Fruit fly (Drosophila melanogaster): ENCODE measurements around the gene CG9119.

CG9119 gene

DNA sequence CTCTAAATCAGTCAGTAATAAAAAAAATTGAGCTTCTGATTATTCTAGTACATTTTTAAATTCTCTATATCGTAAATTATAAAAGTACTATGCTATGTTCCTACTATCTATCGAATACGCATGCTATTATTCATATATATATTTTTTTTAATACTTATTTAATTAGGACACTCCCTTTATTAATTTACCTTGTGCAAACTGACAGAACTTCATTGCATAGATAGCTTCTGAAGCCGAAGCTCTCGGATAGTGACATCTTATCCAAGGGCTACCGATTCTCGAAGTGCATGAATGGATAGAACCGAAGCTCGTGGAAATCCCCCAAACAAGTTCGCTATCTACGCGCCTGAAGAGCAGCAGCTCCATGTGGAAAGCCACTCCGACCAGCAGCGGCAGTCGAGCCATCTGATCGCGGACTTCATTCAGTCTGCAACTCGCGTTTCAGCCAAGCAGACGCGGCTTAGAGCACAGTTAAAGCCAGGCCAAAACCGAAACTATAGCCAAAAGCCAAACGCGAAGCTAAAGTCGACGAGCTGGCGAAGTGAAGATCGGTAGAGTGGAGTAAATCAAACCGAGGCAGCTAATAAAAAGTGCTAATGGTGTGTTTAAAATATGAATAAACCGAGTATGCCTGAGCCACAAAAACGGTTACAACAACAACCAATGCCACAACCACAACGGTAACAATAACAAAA is 4.1 kb downstream of the CG9119 start, which contains the start of gene mwh (continued):
- TF ChIP-seq CG18262 (tag; optimal IDR thresholded peaks at IDR 0.05), result no peak
- no peak for TF ChIP-seq chm (GFP tag; IDR thresholded peaks at IDR 0.05)
- no peak for TF ChIP-seq CG13624 (GFP tag; optimal IDR thresholded peaks at IDR 0.05)
- peak; percentile 10 for TF ChIP-seq oc (tag; optimal IDR thresholded peaks at IDR 0.05)
- TF ChIP-seq CG5180 (GFP tag; optimal IDR thresholded peaks at IDR 0.05), result peak; percentile 66
- no peak for TF ChIP-seq CG10274 (GFP tag; optimal IDR thresholded peaks at IDR 0.05)
- TF ChIP-seq dmrt99B (tag; optimal IDR thresholded peaks at IDR 0.05), result no peak
- TF ChIP-seq stc (GFP tag; IDR thresholded peaks at IDR 0.05), result no peak
- TF ChIP-seq Side (GFP tag; optimal IDR thresholded peaks at IDR 0.05), result no peak
- no peak for TF ChIP-seq dm (GFP tag; optimal IDR thresholded peaks at IDR 0.05)
- no peak for TF ChIP-seq CG4707 (GFP tag; optimal IDR thresholded peaks at IDR 0.05)
- peak; percentile 35 for TF ChIP-seq Med (GFP tag)
- no peak for TF ChIP-seq vnd (GFP tag; IDR thresholded peaks at IDR 0.05; ENCODE audit: partially characterized antibody)
- TF ChIP-seq lov (optimal IDR thresholded peaks at IDR 0.05), result no peak
- TF ChIP-seq lov (GFP tag; IDR thresholded peaks at IDR 0.05), result 0 out of 3 replicates have a peak, but pooled peaks have one; percentile 41
- no peak for TF ChIP-seq Lim3 (GFP tag; IDR thresholded peaks at IDR 0.05)
- no peak for TF ChIP-seq crc (GFP tag; optimal IDR thresholded peaks at IDR 0.05)
- no peak for TF ChIP-seq CG1603 (tag; optimal IDR thresholded peaks at IDR 0.05)
- TF ChIP-seq trem (tag; optimal IDR thresholded peaks at IDR 0.05), result no peak
- no peak for TF ChIP-seq Atf3 (GFP tag; optimal IDR thresholded peaks at IDR 0.05)
- TF ChIP-seq CG2129 (GFP tag; IDR thresholded peaks at IDR 0.05; ENCODE audit: partially characterized antibody), result no peak
- no peak for TF ChIP-seq YL-1 (GFP tag; optimal IDR thresholded peaks at IDR 0.05)
- peak; percentile 16 for TF ChIP-seq sens (GFP tag)
- no peak for TF ChIP-seq CG3065 (GFP tag; optimal IDR thresholded peaks at IDR 0.05)
- no peak for TF ChIP-seq HLH4C (GFP tag; IDR thresholded peaks at IDR 0.05; ENCODE audit: partially characterized antibody)
- TF ChIP-seq Meics (GFP tag; optimal IDR thresholded peaks at IDR 0.05), result no peak
- no peak for TF ChIP-seq gfzf (GFP tag; optimal IDR thresholded peaks at IDR 0.05)
- TF ChIP-seq vvl (GFP tag; IDR thresholded peaks at IDR 0.05), result 0 out of 2 replicates have a peak, but pooled peaks have one; percentile 32
- peak; percentile 13 for TF ChIP-seq CG12769 (tag; optimal IDR thresholded peaks at IDR 0.05)
- no peak for TF ChIP-seq phol (tag; optimal IDR thresholded peaks at IDR 0.05)
- TF ChIP-seq mirr (GFP tag; optimal IDR thresholded peaks at IDR 0.05), result no peak
- TF ChIP-seq CG34376 (GFP tag; optimal IDR thresholded peaks at IDR 0.05), result no peak
- TF ChIP-seq CG9437 (GFP tag; optimal IDR thresholded peaks at IDR 0.05), result no peak
- no peak for TF ChIP-seq CG14050 (GFP tag; IDR thresholded peaks at IDR 0.05)
- TF ChIP-seq Drgx (GFP tag; IDR thresholded peaks at IDR 0.05), result no peak
- 0 out of 4 replicates have a peak, but pooled peaks have one; percentile 34 for TF ChIP-seq chinmo (GFP tag; IDR thresholded peaks at IDR 0.05; ENCODE audit: partially characterized antibody)
- no peak for TF ChIP-seq luna (GFP tag; optimal IDR thresholded peaks at IDR 0.05)
- no peak for TF ChIP-seq bbx (GFP tag; IDR thresholded peaks at IDR 0.05; ENCODE audit: partially characterized antibody)
- TF ChIP-seq Stat92E (GFP tag; optimal IDR thresholded peaks at IDR 0.05), result no peak

DNA sequence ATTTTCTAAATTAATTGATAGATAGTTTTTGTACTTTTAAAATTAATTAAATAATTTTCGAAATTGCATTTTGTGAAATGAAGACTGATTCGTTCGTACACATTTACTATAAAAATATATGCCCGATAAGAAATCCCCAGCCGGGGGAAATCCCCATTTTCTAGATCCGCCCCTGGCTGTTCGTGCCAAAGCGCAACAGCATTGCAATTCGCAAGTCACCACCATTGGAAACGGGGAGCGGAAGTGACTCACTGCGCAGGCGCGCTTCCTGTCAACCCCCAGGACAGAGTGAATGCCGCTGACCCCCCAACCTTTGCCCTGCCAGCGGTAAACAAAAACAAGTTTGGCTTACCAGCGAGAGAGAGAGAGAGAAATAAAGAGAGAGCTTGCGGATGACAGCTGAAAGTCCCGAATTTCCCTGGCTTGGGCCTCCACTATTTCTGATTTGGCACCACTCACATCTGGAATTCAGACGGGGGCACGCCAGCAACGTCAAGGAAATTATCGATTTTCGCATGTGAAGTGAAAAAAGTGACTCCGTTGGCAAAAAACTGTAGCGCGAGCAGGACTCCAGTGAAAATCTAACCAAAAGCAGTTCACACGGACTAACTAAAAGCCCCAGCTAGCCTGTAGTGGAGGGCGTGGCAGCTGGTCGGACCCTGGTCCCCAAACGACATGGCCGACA is 8.6 kb downstream of the CG9119 start, which contains the start of gene Aplip1:
Gene Aplip1 (plus strand): TSS at position 450 of the 685 bp plus-strand sequence.
- TF ChIP-seq Xrp1 (GFP tag; IDR thresholded peaks at IDR 0.05) (no peak), hbn (GFP tag; IDR thresholded peaks at IDR 0.05; ENCODE audit: partially characterized antibody) (no peak), seq (GFP tag; IDR thresholded peaks at IDR 0.05) (peak; percentile 83), sisA (GFP tag; IDR thresholded peaks at IDR 0.05) (0 out of 2 replicates have a peak, but pooled peaks have one; percentile 14), CG4854 (GFP tag; optimal IDR thresholded peaks at IDR 0.05) (no peak), YL-1 (GFP tag; optimal IDR thresholded peaks at IDR 0.05) (peak; percentile 13), Rfx (GFP tag; IDR thresholded peaks at IDR 0.05) (no peak), lola (GFP tag; optimal IDR thresholded peaks at IDR 0.05) (no peak), CG16779 (GFP tag; IDR thresholded peaks at IDR 0.05) (0 out of 2 replicates have a peak, but pooled peaks have one; percentile 21), amos (GFP tag; IDR thresholded peaks at IDR 0.05; ENCODE audit: partially characterized antibody) (no peak), dan (GFP tag; IDR thresholded peaks at IDR 0.05) (no peak), CG4360 (GFP tag; IDR thresholded peaks at IDR 0.05) (no peak)
